Worm (Caenorhabditis elegans) whole organism, young adult: Measurements from ENCODE around the gene egrh-1.
A peak's percentile ranks its signal among the peaks of the same experiment; 100 is the strongest.

Experiments used
- B0019.2 ChIP-seq: fragments of 200-800 bp; sonication (Bioruptor generic); conservative IDR thresholded peaks from 2 replicates; pipeline ENCODE4 v1.3.6; 2022; ENCODE audit warnings: missing genetic modification reagents, missing genetic modification characterization, missing compliant biosample characterization
- B0035.1 ChIP-seq: sonication (generic microtip); optimal IDR thresholded peaks from 2 replicates; lab custom pipeline; 2016; ENCODE audit warnings: missing genetic modification characterization, mild to moderate bottlenecking, missing compliant biosample characterization, missing genotype, missing genetic modification reagents
- C17E4.6 ChIP-seq: fragments of 200-800 bp; sonication (Bioruptor generic); IDR thresholded peaks from 2 replicates; pipeline ENCODE4 v1.3.6; 2022; ENCODE audit warnings: missing genetic modification reagents, missing genetic modification characterization, missing compliant biosample characterization
- D2030.7 ChIP-seq: fragments of 200-800 bp; sonication (Bioruptor generic); IDR thresholded peaks from 2 replicates; pipeline ENCODE4 v1.3.6; 2022; ENCODE audit warnings: missing genetic modification reagents, missing genetic modification characterization, missing compliant biosample characterization
- F22D6.2 ChIP-seq: sonication (generic microtip); optimal IDR thresholded peaks from 2 replicates; lab custom pipeline; 2016; ENCODE audit warnings: mild to moderate bottlenecking, missing genetic modification characterization, missing compliant biosample characterization
- F37B4.10 ChIP-seq: fragments of 200-800 bp; sonication (Bioruptor generic); IDR thresholded peaks from 2 replicates; pipeline ENCODE4 v1.3.6; 2022; ENCODE audit warnings: missing genetic modification characterization, missing compliant biosample characterization
- F52B5.7 ChIP-seq: sonication (generic microtip); optimal IDR thresholded peaks from 2 replicates; lab custom pipeline; 2016; ENCODE audit warnings: mild to moderate bottlenecking, missing genetic modification characterization, missing compliant biosample characterization
- F57A8.1 ChIP-seq: fragments of 200-800 bp; sonication (Bioruptor generic); optimal IDR thresholded peaks from 2 replicates; lab custom pipeline; 2018; ENCODE audit warnings: mild to moderate bottlenecking, missing genetic modification characterization, moderate library complexity, missing compliant biosample characterization
- F57C9.4 ChIP-seq: sonication (generic microtip); optimal IDR thresholded peaks from 2 replicates; lab custom pipeline; 2017; ENCODE audit warnings: mild to moderate bottlenecking, missing genetic modification characterization, missing compliant biosample characterization
- K11D2.4 ChIP-seq: fragments of 200-800 bp; sonication (Bioruptor generic); IDR thresholded peaks from 2 replicates; pipeline ENCODE4 v1.3.6; 2022; ENCODE audit warnings: missing genetic modification reagents, missing genetic modification characterization, missing compliant biosample characterization
- Y56A3A.18 ChIP-seq: fragments of 200-800 bp; sonication (Bioruptor generic); IDR thresholded peaks from 2 replicates; pipeline ENCODE4 v1.3.6; 2022; ENCODE audit warnings: missing genetic modification reagents, missing genetic modification characterization, missing compliant biosample characterization
- Y79H2A.3 ChIP-seq: fragments of 200-800 bp; sonication (Bioruptor generic); conservative IDR thresholded peaks from 2 replicates; pipeline ENCODE4 v1.3.6; 2022; ENCODE audit warnings: missing genetic modification reagents, missing genetic modification characterization, missing compliant biosample characterization
- Y95B8A.8 ChIP-seq: fragments of 200-800 bp; sonication (Bioruptor generic); IDR thresholded peaks from 2 replicates; pipeline ENCODE4 v1.3.6; 2022; ENCODE audit warnings: missing genetic modification reagents, missing genetic modification characterization, missing compliant biosample characterization
- aptf-3 ChIP-seq: fragments of 200-800 bp; sonication (Bioruptor generic); IDR thresholded peaks from 2 replicates; pipeline ENCODE4 v1.3.6; 2022; ENCODE audit warnings: missing genetic modification characterization, missing compliant biosample characterization
- atf-7 ChIP-seq: sonication (generic microtip); optimal IDR thresholded peaks from 2 replicates; lab custom pipeline; 2017; ENCODE audit warnings: mild to moderate bottlenecking, missing genetic modification characterization, missing compliant biosample characterization
- attf-3 ChIP-seq: fragments of 200-800 bp; sonication (Bioruptor generic); conservative IDR thresholded peaks from 2 replicates; pipeline ENCODE4 v1.3.6; 2022; ENCODE audit warnings: missing genetic modification reagents, missing genetic modification characterization, missing compliant biosample characterization
- ceh-91 ChIP-seq: fragments of 200-800 bp; sonication (Bioruptor generic); IDR thresholded peaks from 2 replicates; pipeline ENCODE4 v1.3.6; 2022; ENCODE audit warnings: missing genetic modification reagents, missing genetic modification characterization, missing compliant biosample characterization
- dox-1 ChIP-seq: fragments of 200-800 bp; sonication (Bioruptor generic); IDR thresholded peaks from 2 replicates; pipeline ENCODE4 v1.3.6; 2022; ENCODE audit warnings: missing genetic modification reagents, missing genetic modification characterization, missing compliant biosample characterization
- dpff-1 ChIP-seq: sonication (generic microtip); optimal IDR thresholded peaks from 2 replicates; lab custom pipeline; 2017; ENCODE audit warnings: mild to moderate bottlenecking, missing genetic modification characterization, missing compliant biosample characterization
- dpl-1 ChIP-seq: fragments of 150-350 bp; optimal IDR thresholded peaks from 2 replicates; lab custom pipeline; 2014; ENCODE audit warnings: missing biosample characterization, missing genetic modification reagents, missing genetic modification characterization
- efl-1 ChIP-seq: fragments of 150-350 bp; optimal IDR thresholded peaks from 2 replicates; lab custom pipeline; 2014; ENCODE audit warnings: missing biosample characterization, missing genetic modification reagents, missing genetic modification characterization
- egl-18 ChIP-seq: fragments of 200-800 bp; sonication (Bioruptor generic); IDR thresholded peaks from 2 replicates; pipeline ENCODE4 v1.3.6; 2022; ENCODE audit warnings: missing genetic modification reagents, missing genetic modification characterization, missing compliant biosample characterization
- fkh-3 ChIP-seq: sonication (generic microtip); optimal IDR thresholded peaks from 2 replicates; lab custom pipeline; 2016; ENCODE audit warnings: mild to moderate bottlenecking, missing genetic modification characterization, missing compliant biosample characterization
- gei-17 ChIP-seq: fragments of 200-800 bp; sonication (Bioruptor generic); optimal IDR thresholded peaks from 2 replicates; lab custom pipeline; 2018; ENCODE audit warnings: mild to moderate bottlenecking, missing genetic modification characterization, missing compliant biosample characterization
- him-1 ChIP-seq: sonication (generic microtip); optimal IDR thresholded peaks from 2 replicates; lab custom pipeline; 2016; ENCODE audit warnings: missing genotype, missing genetic modification reagents, missing genetic modification characterization, missing compliant biosample characterization
- hlh-12 ChIP-seq: sonication (generic microtip); optimal IDR thresholded peaks from 2 replicates; lab custom pipeline; 2016; ENCODE audit warnings: missing genetic modification characterization, missing compliant biosample characterization
- hmg-1.2 ChIP-seq: fragments of 200-800 bp; sonication (Bioruptor generic); IDR thresholded peaks from 2 replicates; pipeline ENCODE4 v1.3.6; 2022; ENCODE audit warnings: missing genetic modification reagents, missing genetic modification characterization, missing compliant biosample characterization
- hrde-1 ChIP-seq: sonication (generic microtip); optimal IDR thresholded peaks from 2 replicates; lab custom pipeline; 2016; ENCODE audit warnings: missing genetic modification characterization, mild to moderate bottlenecking, missing compliant biosample characterization, moderate library complexity, missing genotype, missing genetic modification reagents, borderline replicate concordance
- hsf-1 ChIP-seq: fragments of 200-800 bp; sonication (Bioruptor generic); IDR thresholded peaks from 2 replicates; pipeline ENCODE4 v1.3.6; 2022; ENCODE audit warnings: missing genetic modification reagents, missing genetic modification characterization, missing compliant biosample characterization
- lag-1 ChIP-seq: fragments of 200-800 bp; sonication (Bioruptor generic); IDR thresholded peaks from 2 replicates; pipeline ENCODE4 v1.3.6; 2022; ENCODE audit warnings: missing genetic modification reagents, missing genetic modification characterization, missing compliant biosample characterization
- lir-1 ChIP-seq: fragments of 200-800 bp; sonication (Bioruptor generic); conservative IDR thresholded peaks from 2 replicates; pipeline ENCODE4 v1.3.6; 2022; ENCODE audit warnings: missing genetic modification reagents, missing genetic modification characterization, missing compliant biosample characterization
- lsy-27 ChIP-seq: sonication (generic microtip); optimal IDR thresholded peaks from 2 replicates; lab custom pipeline; 2017; ENCODE audit warnings: missing genetic modification characterization, mild to moderate bottlenecking, missing compliant biosample characterization, antibody characterized with exemption, missing genotype, borderline replicate concordance; ENCODE audit not compliant: insufficient read depth
- mcd-1 ChIP-seq: fragments of 200-800 bp; sonication (Bioruptor generic); IDR thresholded peaks from 2 replicates; pipeline ENCODE4 v1.3.6; 2022; ENCODE audit warnings: missing genetic modification reagents, missing genetic modification characterization, missing compliant biosample characterization
- mel-28 ChIP-seq: sonication (generic microtip); optimal IDR thresholded peaks from 2 replicates; lab custom pipeline; 2016; ENCODE audit warnings: borderline replicate concordance, mild to moderate bottlenecking, missing genetic modification characterization, missing compliant biosample characterization
- nhr-90 ChIP-seq: sonication (generic microtip); optimal IDR thresholded peaks from 2 replicates; lab custom pipeline; 2016; ENCODE audit warnings: missing genotype, mild to moderate bottlenecking, missing genetic modification characterization, missing compliant biosample characterization
- pbrm-1 ChIP-seq: fragments of 200-800 bp; sonication (Bioruptor generic); IDR thresholded peaks from 2 replicates; pipeline ENCODE4 v1.3.6; 2022; ENCODE audit warnings: missing genetic modification reagents, missing genetic modification characterization, missing compliant biosample characterization
- pha-4 ChIP-seq: fragments of 150-350 bp; sonication (generic microtip); optimal IDR thresholded peaks from 2 replicates; lab custom pipeline; 2014; ENCODE audit warnings: missing biosample characterization, missing genetic modification reagents, missing genetic modification characterization
- rcor-1 ChIP-seq: fragments of 200-800 bp; sonication (Bioruptor generic); IDR thresholded peaks from 2 replicates; pipeline ENCODE4 v1.3.6; 2022; ENCODE audit warnings: missing genetic modification reagents, missing genetic modification characterization, missing compliant biosample characterization
- rec-8 ChIP-seq, 2 experiments: sonication (generic microtip); optimal IDR thresholded peaks; 2 replicates each; lab custom pipeline; 2016; ENCODE audit warnings: mild to moderate bottlenecking in 2 of 2, missing genetic modification characterization in 2 of 2, missing genetic modification reagents in 2 of 2, missing genotype in 2 of 2, missing biosample characterization in 1 of 2, missing compliant biosample characterization in 1 of 2, moderate library complexity in 1 of 2
- repo-1 ChIP-seq: sonication (generic microtip); optimal IDR thresholded peaks from 2 replicates; lab custom pipeline; 2017; ENCODE audit warnings: mild to moderate bottlenecking, missing genetic modification characterization, missing compliant biosample characterization
- rpc-1 ChIP-seq, 2 experiments: fragments of 150-350 bp in 1 of 2; sonication (generic microtip) in 1 of 2; optimal IDR thresholded peaks; 2 replicates each; lab custom pipeline; 2014 to 2018; ENCODE audit warnings: missing biosample characterization in 1 of 2, missing genetic modification characterization in 1 of 2, missing genetic modification reagents in 1 of 2, missing genotype in 1 of 2
- sea-2 ChIP-seq: fragments of 200-800 bp; sonication (Bioruptor generic); IDR thresholded peaks from 2 replicates; pipeline ENCODE4 v1.3.6; 2022; ENCODE audit warnings: missing genetic modification characterization, missing compliant biosample characterization
- snpc-4 ChIP-seq, 5 experiments: fragments of 150-350 bp in 1 of 5; sonication (generic microtip) in 4 of 5; optimal IDR thresholded peaks; 2 replicates each; lab custom pipeline; 2014 to 2018; ENCODE audit warnings: missing genetic modification characterization in 5 of 5, missing biosample characterization in 3 of 5, antibody characterized with exemption in 2 of 5, mild to moderate bottlenecking in 2 of 5, missing compliant biosample characterization in 2 of 5, missing genotype in 2 of 5, moderate library complexity in 2 of 5, missing genetic modification reagents in 1 of 5
- somi-1 ChIP-seq: fragments of 200-800 bp; sonication (Bioruptor generic); optimal IDR thresholded peaks from 2 replicates; lab custom pipeline; 2018; ENCODE audit warnings: mild to moderate bottlenecking, missing genetic modification characterization, missing compliant biosample characterization
- ztf-18 ChIP-seq: sonication (generic microtip); optimal IDR thresholded peaks from 2 replicates; lab custom pipeline; 2016; ENCODE audit warnings: missing genotype, mild to moderate bottlenecking, missing genetic modification characterization, missing compliant biosample characterization
- ztf-25 ChIP-seq: fragments of 200-800 bp; sonication (Bioruptor generic); IDR thresholded peaks from 2 replicates; pipeline ENCODE4 v1.3.6; 2022; ENCODE audit warnings: missing genetic modification reagents, missing genetic modification characterization, missing compliant biosample characterization
- ztf-28 ChIP-seq: fragments of 200-800 bp; sonication (Bioruptor generic); IDR thresholded peaks from 2 replicates; pipeline ENCODE4 v1.3.6; 2022; ENCODE audit warnings: missing genetic modification reagents, missing genetic modification characterization, missing compliant biosample characterization

Gene egrh-1

DNA sequence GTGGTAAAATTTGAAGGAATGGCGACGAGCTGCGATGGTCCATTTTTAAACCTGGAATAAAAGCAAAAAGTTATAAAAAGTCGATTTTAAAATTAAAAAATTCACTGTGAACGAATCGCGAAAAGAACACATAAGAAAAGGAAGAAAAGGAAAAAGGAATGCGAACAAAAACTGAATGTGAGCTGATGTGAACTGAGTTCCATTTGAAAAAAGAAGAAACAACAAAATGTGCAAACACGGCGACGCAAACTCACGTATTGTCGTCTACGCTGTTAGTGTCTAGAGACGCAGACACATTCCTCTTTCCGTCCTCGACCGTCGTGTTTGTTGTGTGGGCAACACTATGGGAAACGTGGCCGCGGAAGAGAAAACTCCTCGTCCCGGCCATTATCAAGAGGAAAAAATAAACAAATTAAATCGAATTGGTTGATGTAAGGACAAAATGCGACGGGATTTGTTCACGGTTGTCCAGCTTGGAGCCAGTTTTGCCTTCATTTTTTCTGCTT, 8.0 kb downstream of the egrh-1 start, which contains the start of the genes C27C12.1 and C27C12.4 (continued):
- TF ChIP-seq somi-1, result no peak
- no peak for TF ChIP-seq ceh-91 (GFP tag; lab: Robert Waterston, UW)
- peak; percentile 15 for TF ChIP-seq gei-17 (GFP tag; lab: Kevin White, UChicago)
- TF ChIP-seq lag-1, result no peak
- TF ChIP-seq dpff-1 (tag; lab: Kevin White, UChicago), result no peak
- no peak for TF ChIP-seq attf-3
- TF ChIP-seq atf-7 (tag; lab: Kevin White, UChicago), result peak; percentile 26
- TF ChIP-seq ztf-25 (GFP tag; lab: Robert Waterston, UW), result no peak
- TF ChIP-seq F57A8.1 (GFP tag; lab: Kevin White, UChicago), result no peak
- no peak for TF ChIP-seq mel-28 (tag; lab: Kevin White, UChicago)
- peak; percentile 67; the same call in 1 of the 2 replicates for TF ChIP-seq pbrm-1
- TF ChIP-seq nhr-90 (tag; lab: Kevin White, UChicago), result no peak
- peak; percentile 62 for TF ChIP-seq mcd-1 (GFP tag; lab: Robert Waterston, UW)
- peak; percentile 21 for TF ChIP-seq snpc-4 (GFP tag; optimal IDR thresholded peaks at IDR 0.05; lab: Kevin White, UChicago)
- peak in 2 of 4 experiments; percentile 67 to 75 for TF ChIP-seq snpc-4 (tag; optimal IDR thresholded peaks at IDR 0.05; lab: Kevin White, UChicago)
- no peak for TF ChIP-seq repo-1 (tag; lab: Kevin White, UChicago)
- no peak for TF ChIP-seq F37B4.10 (GFP tag; lab: Robert Waterston, UW)
- TF ChIP-seq sea-2 (GFP tag; lab: Robert Waterston, UW), result no peak
- peak; percentile 80 for TF ChIP-seq K11D2.4 (GFP tag; lab: Robert Waterston, UW)
- no peak for TF ChIP-seq efl-1 (GFP tag; lab: Kevin White, UChicago)
- TF ChIP-seq egl-18 (GFP tag; lab: Robert Waterston, UW), result no peak
- no peak for TF ChIP-seq dpl-1 (GFP tag; lab: Kevin White, UChicago)
- no peak; the same call in 1 of the 2 replicates for TF ChIP-seq hmg-1.2
- TF ChIP-seq dox-1, result peak; percentile 77
- no peak for TF ChIP-seq rec-8 (tag; optimal IDR thresholded peaks at IDR 0.05; lab: Kevin White, UChicago)
- TF ChIP-seq hrde-1 (tag; lab: Kevin White, UChicago), result no peak
- TF ChIP-seq ztf-18, result peak; percentile 31
- no peak for TF ChIP-seq rpc-1 (optimal IDR thresholded peaks at IDR 0.05; lab: Kevin White, UChicago)
- TF ChIP-seq rpc-1 (tag; optimal IDR thresholded peaks at IDR 0.05; lab: Kevin White, UChicago), result no peak
- no peak for TF ChIP-seq ztf-28 (GFP tag; lab: Robert Waterston, UW)
- no peak for TF ChIP-seq D2030.7
- TF ChIP-seq lsy-27 (tag; lab: Kevin White, UChicago), result no peak
- no peak for TF ChIP-seq F57C9.4 (tag; lab: Kevin White, UChicago)
- TF ChIP-seq aptf-3 (GFP tag; lab: Robert Waterston, UW), result no peak
- TF ChIP-seq B0035.1 (tag; lab: Kevin White, UChicago), result no peak
- TF ChIP-seq lir-1 (GFP tag; lab: Robert Waterston, UW), result 0 out of 2 replicates have a peak, but pooled peaks have one; percentile 44
- peak; percentile 57 for TF ChIP-seq pha-4
- TF ChIP-seq Y95B8A.8 (GFP tag; lab: Robert Waterston, UW), result no peak
- TF ChIP-seq Y56A3A.18 (GFP tag; lab: Robert Waterston, UW), result 0 out of 2 replicates have a peak, but pooled peaks have one; percentile 33
- TF ChIP-seq rcor-1 (GFP tag; lab: Robert Waterston, UW), result peak; percentile 17; the same call in 1 of the 2 replicates
- no peak for TF ChIP-seq hsf-1 (GFP tag; lab: Robert Waterston, UW)
- no peak for TF ChIP-seq C17E4.6 (GFP tag; lab: Robert Waterston, UW)
- TF ChIP-seq him-1 (tag; lab: Kevin White, UChicago), result no peak
- peak; percentile 14 for TF ChIP-seq F22D6.2 (tag; lab: Kevin White, UChicago)
- no peak for TF ChIP-seq fkh-3 (tag; lab: Kevin White, UChicago)
- TF ChIP-seq F52B5.7 (tag; lab: Kevin White, UChicago), result no peak
- no peak for TF ChIP-seq hlh-12 (tag; lab: Kevin White, UChicago)
- TF ChIP-seq B0019.2 (GFP tag; lab: Robert Waterston, UW), result no peak
- no peak for TF ChIP-seq Y79H2A.3 (GFP tag; lab: Robert Waterston, UW)
